Fruit fly (Drosophila melanogaster): ENCODE measurements around the gene CG15546.

DNA sequence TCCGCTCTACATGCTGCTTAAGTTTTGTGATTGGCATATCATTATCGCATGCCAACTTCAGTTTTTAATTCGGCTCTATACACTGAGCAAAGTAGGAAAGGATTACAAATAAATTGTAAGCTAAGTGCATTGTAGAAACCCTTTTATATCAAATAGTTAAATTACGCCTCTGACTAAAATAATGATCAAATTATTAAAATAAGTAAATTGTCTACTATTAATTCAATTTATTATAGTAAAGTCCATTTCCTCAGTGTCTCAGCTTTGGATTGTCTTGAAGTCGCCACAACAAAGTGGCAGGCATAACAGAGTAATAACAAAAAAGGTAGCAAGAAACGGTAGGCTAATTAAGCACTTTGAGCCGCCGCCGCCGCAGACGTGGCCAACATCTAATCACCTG is 13.5 kb downstream of the CG15546 start:
- TF ChIP-seq ewg (GFP tag; optimal IDR thresholded peaks at IDR 0.05) = no peak
- no peak for TF ChIP-seq Ravus (GFP tag; IDR thresholded peaks at IDR 0.05)
- TF ChIP-seq crp (GFP tag; optimal IDR thresholded peaks at IDR 0.05) = no peak
- no peak for TF ChIP-seq ham (GFP tag; IDR thresholded peaks at IDR 0.05)
